Worm (Caenorhabditis elegans) whole organism, midembryonic: ENCODE results near the gene fbxb-107.

Source experiments
- T22C8.4 ChIP-seq: fragments of 200-800 bp; sonication (Bioruptor generic); IDR thresholded peaks from 2 replicates; pipeline ENCODE4 v1.3.6; 2022; ENCODE audit warnings: missing genetic modification characterization, missing compliant biosample characterization
- cog-1 ChIP-seq: sonication (generic microtip); optimal IDR thresholded peaks from 2 replicates; lab custom pipeline; 2016; ENCODE audit warnings: missing genetic modification characterization, missing compliant biosample characterization
- flt-1 ChIP-seq: fragments of 200-800 bp; sonication (Bioruptor generic); IDR thresholded peaks from 2 replicates; pipeline ENCODE4 v1.3.6; 2022; ENCODE audit warnings: missing genetic modification characterization, missing compliant biosample characterization
- klf-2 ChIP-seq: fragments of 200-800 bp; sonication (Bioruptor generic); conservative IDR thresholded peaks from 2 replicates; pipeline ENCODE4 v1.3.6; 2022; ENCODE audit warnings: missing genetic modification reagents, missing genetic modification characterization, missing compliant biosample characterization
- med-1 ChIP-seq: sonication (generic microtip); optimal IDR thresholded peaks from 2 replicates; lab custom pipeline; 2017; ENCODE audit warnings: missing genetic modification characterization, mild to moderate bottlenecking, missing compliant biosample characterization, antibody characterized with exemption, missing genetic modification reagents; ENCODE audit not compliant: insufficient read depth
- ref-1 ChIP-seq: fragments of 200-800 bp; sonication (Bioruptor generic); conservative IDR thresholded peaks from 2 replicates; pipeline ENCODE4 v1.3.6; 2022; ENCODE audit warnings: missing genetic modification reagents, missing genetic modification characterization, missing compliant biosample characterization
- tab-1 ChIP-seq: fragments of 200-800 bp; sonication (Bioruptor generic); IDR thresholded peaks from 2 replicates; pipeline ENCODE4 v1.3.6; 2022; ENCODE audit warnings: missing genetic modification characterization, missing compliant biosample characterization
- ztf-23 ChIP-seq: fragments of 200-800 bp; sonication (Bioruptor generic); IDR thresholded peaks from 2 replicates; pipeline ENCODE4 v1.3.6; 2022; ENCODE audit warnings: missing genetic modification reagents, missing genetic modification characterization, missing compliant biosample characterization
- ztf-29 ChIP-seq: fragments of 200-800 bp; sonication (Bioruptor generic); IDR thresholded peaks from 2 replicates; pipeline ENCODE4 v1.3.6; 2022; ENCODE audit warnings: missing genetic modification reagents, missing genetic modification characterization, missing compliant biosample characterization

The fbxb-107 gene

DNA sequence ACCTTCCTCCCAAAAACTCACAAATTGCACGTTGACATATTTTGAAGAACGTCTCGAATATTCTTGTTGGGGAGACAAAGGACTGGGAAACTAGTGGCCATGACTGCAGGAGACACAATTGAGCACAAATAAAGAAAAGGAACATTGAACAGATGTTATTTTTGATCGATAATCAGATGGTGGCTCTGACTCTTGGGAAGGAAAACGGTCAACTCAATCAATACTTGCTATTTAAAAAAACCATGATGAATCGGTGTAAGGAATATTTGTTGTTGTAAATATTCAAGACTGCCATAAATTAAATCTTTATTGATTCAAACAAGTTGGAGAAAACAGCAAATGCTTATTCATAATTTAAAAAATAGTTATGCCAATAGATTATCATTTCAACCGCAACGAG, 12.2 kb downstream of the fbxb-107 start, which contains the start of gene fbxb-105:
Gene fbxb-105 (minus strand): TSS at position 101 of the 400 bp plus-strand sequence.
- no peak for TF ChIP-seq tab-1 (GFP tag; lab: Robert Waterston, UW)
- TF ChIP-seq T22C8.4 (GFP tag; lab: Robert Waterston, UW), result no peak
- TF ChIP-seq ztf-23 (GFP tag; lab: Robert Waterston, UW), result no peak
- TF ChIP-seq klf-2 (GFP tag; lab: Robert Waterston, UW), result no peak
- TF ChIP-seq cog-1 (tag; lab: Kevin White, UChicago), result no peak
- no peak for TF ChIP-seq med-1 (GFP tag; lab: Kevin White, UChicago)
- no peak for TF ChIP-seq flt-1 (GFP tag; lab: Robert Waterston, UW)
- no peak for TF ChIP-seq ref-1
- no peak for TF ChIP-seq ztf-29 (GFP tag; lab: Robert Waterston, UW)

ce11 chrII:2772166-2772565, 13.6 kb downstream of the fbxb-107 start, which contains the start of gene sdz-10:
Gene sdz-10 (minus strand): TSS chrII:2772266.
- TF ChIP-seq flt-1 (GFP tag; lab: Robert Waterston, UW) (no peak), T22C8.4 (GFP tag; lab: Robert Waterston, UW) (no peak), ztf-29 (GFP tag; lab: Robert Waterston, UW) (no peak), cog-1 (tag; lab: Kevin White, UChicago) (no peak), ztf-23 (GFP tag; lab: Robert Waterston, UW) (no peak), med-1 (GFP tag; lab: Kevin White, UChicago) (no peak), ref-1 (no peak), tab-1 (GFP tag; lab: Robert Waterston, UW) (no peak), klf-2 (GFP tag; lab: Robert Waterston, UW) (no peak)

DNA sequence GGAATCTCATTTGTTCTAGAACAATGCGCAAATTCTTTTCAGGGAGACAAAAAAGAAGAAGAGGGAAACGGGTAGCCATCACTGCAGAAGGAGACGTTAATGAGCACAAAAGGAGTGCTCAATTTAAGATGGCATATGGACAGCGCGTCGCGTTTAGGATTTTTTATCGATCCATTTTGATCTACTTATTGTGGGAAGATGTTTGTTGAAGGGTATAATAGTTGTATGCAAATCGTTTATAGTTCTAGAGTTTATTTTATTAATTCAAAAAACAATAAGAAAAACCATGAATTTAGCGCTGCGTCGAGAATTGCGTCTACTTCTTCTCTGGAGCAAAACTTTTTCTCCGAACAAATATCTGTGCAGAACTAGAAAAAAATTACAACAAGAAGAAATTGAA, 15.0 kb downstream of the fbxb-107 start, which contains the start of gene sdz-9:
Gene sdz-9 (minus strand): TSS at position 101 of the 400 bp plus-strand sequence.
- no peak for TF ChIP-seq ref-1
- no peak for TF ChIP-seq flt-1 (GFP tag; lab: Robert Waterston, UW)
- TF ChIP-seq T22C8.4 (GFP tag; lab: Robert Waterston, UW), result no peak
- no peak for TF ChIP-seq ztf-23 (GFP tag; lab: Robert Waterston, UW)

DNA sequence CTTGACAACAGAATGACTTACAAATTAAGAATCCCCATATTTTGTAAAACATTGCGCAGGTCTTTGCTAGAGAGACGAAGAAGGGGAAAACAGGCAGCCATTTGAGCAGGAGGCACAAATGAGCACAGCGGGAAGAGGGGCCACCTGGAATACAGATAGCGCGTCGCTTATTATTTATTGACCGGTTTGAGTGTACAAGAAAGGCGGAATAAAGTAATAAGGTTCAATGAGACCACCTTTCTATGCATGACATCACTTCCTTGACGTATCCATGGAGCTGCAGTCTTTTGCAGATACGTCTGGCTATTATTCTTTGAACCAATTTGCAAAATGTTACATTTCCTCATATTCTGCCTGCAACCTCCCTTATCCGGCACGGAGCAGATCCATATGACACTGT, 16.3 kb downstream of the fbxb-107 start, which contains the start of gene fbxb-111:
Gene fbxb-111 (minus strand): TSS at position 101 of the 400 bp plus-strand sequence.
- TF ChIP-seq ztf-23 (GFP tag; lab: Robert Waterston, UW) (no peak), cog-1 (tag; lab: Kevin White, UChicago) (no peak), flt-1 (GFP tag; lab: Robert Waterston, UW) (no peak), T22C8.4 (GFP tag; lab: Robert Waterston, UW) (no peak), klf-2 (GFP tag; lab: Robert Waterston, UW) (no peak), ztf-29 (GFP tag; lab: Robert Waterston, UW) (no peak), ref-1 (no peak)

- TF ChIP-seq med-1 (GFP tag; lab: Kevin White, UChicago) (no peak), T22C8.4 (GFP tag; lab: Robert Waterston, UW) (no peak), tab-1 (GFP tag; lab: Robert Waterston, UW) (no peak), cog-1 (tag; lab: Kevin White, UChicago) (no peak), ref-1 (no peak), klf-2 (GFP tag; lab: Robert Waterston, UW) (no peak), ztf-29 (GFP tag; lab: Robert Waterston, UW) (no peak), flt-1 (GFP tag; lab: Robert Waterston, UW) (no peak), ztf-23 (GFP tag; lab: Robert Waterston, UW) (no peak)
Observed at ce11 chrII:2777846-2778245, 19.3 kb downstream of the fbxb-107 start, which contains the start of gene F08D12.4. Gene F08D12.4 (plus strand): TSS chrII:2778146.

DNA sequence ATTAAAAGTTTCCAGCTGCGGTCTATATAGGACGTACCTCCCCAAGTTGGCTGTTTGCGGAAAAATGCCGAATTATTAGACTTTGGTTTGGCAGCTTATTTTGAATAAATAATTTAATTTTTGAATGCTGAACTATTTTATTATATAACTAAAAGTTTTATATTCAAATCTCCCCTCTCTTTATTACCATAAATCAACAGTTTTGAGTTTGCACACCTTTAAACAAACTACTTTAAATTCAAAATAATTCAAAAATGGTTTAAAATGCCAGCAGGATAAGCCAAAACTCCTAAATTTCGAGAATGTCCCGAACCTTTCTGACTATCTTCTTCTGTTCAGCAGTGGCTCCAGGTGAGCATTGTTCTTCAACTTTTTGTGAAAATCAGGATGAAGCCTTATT, 20.7 kb downstream of the fbxb-107 start, which contains the start of gene F08D12.3:
Gene F08D12.3 (plus strand): TSS at position 301 of the 400 bp plus-strand sequence.
- TF ChIP-seq T22C8.4 (GFP tag; lab: Robert Waterston, UW), result no peak

DNA sequence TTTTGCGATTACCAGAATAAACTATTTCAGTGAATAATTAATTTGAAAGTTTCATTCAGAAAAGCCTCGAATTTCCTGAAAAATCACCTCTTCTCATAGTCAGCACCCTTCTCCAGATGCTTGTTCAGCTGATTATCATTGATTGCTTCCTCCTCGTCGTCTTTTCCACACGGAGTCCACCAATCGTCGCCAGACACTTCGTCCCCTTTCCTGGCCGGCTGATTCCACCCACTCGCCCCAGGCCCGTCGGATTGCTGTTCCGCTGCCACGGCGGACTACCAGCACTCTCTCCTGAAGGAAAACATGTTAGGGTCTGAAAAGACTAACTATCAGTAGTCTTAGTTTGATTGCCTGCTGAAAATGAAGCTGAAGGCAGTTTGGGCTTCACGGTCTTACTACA, 22.2 kb downstream of the fbxb-107 start:
- TF ChIP-seq flt-1 (GFP tag; lab: Robert Waterston, UW), result no peak
- TF ChIP-seq med-1 (GFP tag; lab: Kevin White, UChicago), result no peak
- TF ChIP-seq tab-1 (GFP tag; lab: Robert Waterston, UW), result no peak
- TF ChIP-seq klf-2 (GFP tag; lab: Robert Waterston, UW), result no peak
- no peak for TF ChIP-seq ztf-29 (GFP tag; lab: Robert Waterston, UW)
- TF ChIP-seq ref-1, result no peak
- no peak for TF ChIP-seq ztf-23 (GFP tag; lab: Robert Waterston, UW)
- no peak for TF ChIP-seq cog-1 (tag; lab: Kevin White, UChicago)
- no peak for TF ChIP-seq T22C8.4 (GFP tag; lab: Robert Waterston, UW)

DNA sequence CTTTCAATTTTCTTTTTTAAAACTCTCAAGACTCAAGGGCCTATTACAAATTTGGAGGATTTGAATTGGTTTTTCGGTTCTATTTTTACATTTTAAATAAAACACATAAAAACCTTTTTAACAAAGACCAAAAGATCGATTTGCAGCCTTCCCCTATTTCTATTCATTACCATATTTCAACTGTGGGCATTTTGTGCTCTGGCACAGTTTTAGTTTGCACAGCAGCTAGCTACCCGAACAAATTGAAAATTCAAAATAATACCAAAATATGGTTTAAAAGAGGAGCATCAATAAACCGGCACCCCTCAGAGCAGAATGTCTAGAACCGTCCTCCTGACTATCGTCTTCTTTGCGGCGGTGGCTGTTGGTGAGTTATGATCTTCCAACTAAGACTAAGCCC, 22.8 kb downstream of the fbxb-107 start, which contains the start of gene F08D12.2:
Gene F08D12.2 (plus strand): TSS at position 301 of the 400 bp plus-strand sequence.
- TF ChIP-seq tab-1 (GFP tag; lab: Robert Waterston, UW) (no peak), med-1 (GFP tag; lab: Kevin White, UChicago) (no peak), ref-1 (no peak), klf-2 (GFP tag; lab: Robert Waterston, UW) (no peak), T22C8.4 (GFP tag; lab: Robert Waterston, UW) (no peak), ztf-23 (GFP tag; lab: Robert Waterston, UW) (no peak), cog-1 (tag; lab: Kevin White, UChicago) (no peak), flt-1 (GFP tag; lab: Robert Waterston, UW) (no peak), ztf-29 (GFP tag; lab: Robert Waterston, UW) (no peak)

ce11 chrII:2783380-2783779, 24.8 kb downstream of the fbxb-107 start:
- TF ChIP-seq med-1 (GFP tag; lab: Kevin White, UChicago) (no peak), cog-1 (tag; lab: Kevin White, UChicago) (no peak)

DNA sequence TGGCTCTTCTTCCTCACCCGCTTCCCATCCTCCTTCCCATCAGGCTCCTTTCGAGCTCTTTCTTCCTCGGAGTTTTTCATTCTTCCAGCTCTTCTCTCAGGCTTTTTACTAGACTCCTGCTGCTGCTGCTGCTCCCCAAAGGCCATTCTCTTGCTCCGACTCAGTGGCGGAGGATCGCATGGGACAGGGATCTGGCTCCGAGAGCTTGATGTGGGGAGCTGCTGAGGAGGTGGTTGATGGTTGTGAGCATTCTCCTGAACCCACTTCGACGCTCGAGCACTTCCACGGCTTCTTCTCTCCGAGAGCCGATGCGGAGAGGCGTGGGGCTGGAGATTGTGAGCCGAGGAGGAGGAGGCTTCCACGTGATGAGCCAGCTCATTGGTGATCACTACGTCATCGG, 27.2 kb downstream of the fbxb-107 start:
- TF ChIP-seq ref-1 (no peak), med-1 (GFP tag; lab: Kevin White, UChicago) (no peak), klf-2 (GFP tag; lab: Robert Waterston, UW) (no peak)
